Worm (Caenorhabditis elegans) whole organism, late embryonic: ENCODE measurements around the gene F29F11.20.

Source experiments
- ceh-6 ChIP-seq: fragments of 200-800 bp; sonication (Bioruptor generic); optimal IDR thresholded peaks from 2 replicates; lab custom pipeline; 2018; ENCODE audit warnings: mild to moderate bottlenecking, missing genetic modification characterization, missing compliant biosample characterization
- madf-2 ChIP-seq: sonication (generic microtip); optimal IDR thresholded peaks from 2 replicates; lab custom pipeline; 2017; ENCODE audit warnings: missing genetic modification characterization, missing compliant biosample characterization
- pha-2 ChIP-seq: sonication (generic microtip); optimal IDR thresholded peaks from 2 replicates; lab custom pipeline; 2017; ENCODE audit warnings: mild to moderate bottlenecking, missing genetic modification characterization, missing compliant biosample characterization
- rnt-1 ChIP-seq: sonication (generic microtip); optimal IDR thresholded peaks from 2 replicates; lab custom pipeline; 2016; ENCODE audit warnings: missing genetic modification characterization, missing compliant biosample characterization

ce11 chrV:10681117-10681959, 6.4 kb upstream of the F29F11.20 start:
- TF ChIP-seq ceh-6 (no peak), rnt-1 (tag; lab: Kevin White, UChicago) (peak; percentile 48), madf-2 (tag; lab: Kevin White, UChicago) (no peak), pha-2 (no peak)
